Fruit fly (Drosophila melanogaster) whole organism, prepupa: ENCODE measurements around the gene CtsL3.

Source experiments
- Blimp-1 ChIP-seq: fragments of 200-800 bp; sonication (Bioruptor generic); optimal IDR thresholded peaks from 3 replicates; lab custom pipeline; 2017; ENCODE audit warnings: missing biosample characterization, missing genetic modification characterization, mild to moderate bottlenecking, moderate library complexity, missing genetic modification reagents
- CG10631 ChIP-seq: fragments of 200-800 bp; sonication (Bioruptor generic); optimal IDR thresholded peaks from 2 replicates; lab custom pipeline; 2016; ENCODE audit warnings: missing biosample characterization, missing genetic modification characterization
- CG10669 ChIP-seq: fragments of 200-800 bp; sonication (Bioruptor generic); optimal IDR thresholded peaks from 3 replicates; lab custom pipeline; 2018; ENCODE audit warnings: missing biosample characterization, mild to moderate bottlenecking, missing genetic modification characterization, moderate library complexity
- CG15336 ChIP-seq: fragments of 200-800 bp; sonication (Bioruptor generic); IDR thresholded peaks from 2 replicates; pipeline ENCODE4 v1.3.6; 2022; ENCODE audit warnings: missing biosample characterization, missing genetic modification characterization
- CG16779 ChIP-seq: fragments of 200-800 bp; sonication (Bioruptor generic); optimal IDR thresholded peaks from 3 replicates; lab custom pipeline; 2017; ENCODE audit warnings: missing biosample characterization, mild to moderate bottlenecking, missing genetic modification characterization
- CG3032 ChIP-seq: fragments of 200-800 bp; optimal IDR thresholded peaks from 2 replicates; lab custom pipeline; 2019; ENCODE audit warnings: missing biosample characterization, mild to moderate bottlenecking, missing genetic modification characterization, moderate library complexity
- CG31627 ChIP-seq: fragments of 200-800 bp; sonication (Bioruptor generic); optimal IDR thresholded peaks from 3 replicates; lab custom pipeline; 2016; ENCODE audit warnings: missing biosample characterization, missing genetic modification characterization
- CG32006 ChIP-seq: fragments of 200-800 bp; sonication (Bioruptor generic); optimal IDR thresholded peaks from 3 replicates; lab custom pipeline; 2017; ENCODE audit warnings: missing biosample characterization, mild to moderate bottlenecking, missing genetic modification characterization
- CG4318 ChIP-seq: fragments of 200-800 bp; sonication (Bioruptor generic); optimal IDR thresholded peaks from 3 replicates; lab custom pipeline; 2017; ENCODE audit warnings: missing biosample characterization, mild to moderate bottlenecking, missing genetic modification characterization
- CG6854 ChIP-seq: fragments of 200-800 bp; sonication (Bioruptor generic); optimal IDR thresholded peaks from 2 replicates; lab custom pipeline; 2017; ENCODE audit warnings: missing biosample characterization, mild to moderate bottlenecking, missing genetic modification characterization
- CG7368 ChIP-seq: fragments of 200-800 bp; sonication (Bioruptor generic); optimal IDR thresholded peaks from 3 replicates; lab custom pipeline; 2016; ENCODE audit warnings: missing biosample characterization, missing genetic modification characterization
- CG8119 ChIP-seq: fragments of 200-800 bp; sonication (Bioruptor generic); IDR thresholded peaks from 3 replicates; pipeline ENCODE4 v1.3.6; 2022; ENCODE audit warnings: missing biosample characterization, missing genetic modification characterization
- CG8632 ChIP-seq: fragments of 200-800 bp; sonication (Bioruptor generic); optimal IDR thresholded peaks from 3 replicates; lab custom pipeline; 2016; ENCODE audit warnings: missing biosample characterization, missing genetic modification characterization
- CG9139 ChIP-seq: fragments of 200-800 bp; sonication (Bioruptor generic); optimal IDR thresholded peaks from 3 replicates; lab custom pipeline; 2017; ENCODE audit warnings: missing biosample characterization, mild to moderate bottlenecking, missing genetic modification characterization
- Eip75B ChIP-seq: fragments of 200-800 bp; sonication (Bioruptor generic); optimal IDR thresholded peaks from 3 replicates; lab custom pipeline; 2016; ENCODE audit warnings: missing biosample characterization, missing genetic modification characterization
- Eip78C ChIP-seq: fragments of 200-800 bp; sonication (Bioruptor generic); peaks from one replicate; lab custom pipeline; 2016; ENCODE audit warnings: missing biosample characterization, missing genetic modification characterization
- Eip93F ChIP-seq: fragments of 200-800 bp; sonication (Bioruptor generic); optimal IDR thresholded peaks from 2 replicates; lab custom pipeline; 2016; ENCODE audit warnings: missing biosample characterization, mild to moderate bottlenecking, missing genetic modification characterization
- Ets21C ChIP-seq: fragments of 200-800 bp; sonication (Bioruptor generic); optimal IDR thresholded peaks from 3 replicates; lab custom pipeline; 2016; ENCODE audit warnings: missing biosample characterization, missing genetic modification characterization
- Gug ChIP-seq: fragments of 200-800 bp; sonication (Bioruptor generic); IDR thresholded peaks from 2 replicates; pipeline ENCODE4 v1.3.6; 2022; ENCODE audit warnings: missing biosample characterization, missing genetic modification characterization
- Hr38 ChIP-seq: sonication (Bioruptor generic); optimal IDR thresholded peaks from 2 replicates; lab custom pipeline; 2016; ENCODE audit warnings: missing biosample characterization, missing genetic modification characterization
- Hr39 ChIP-seq: fragments of 200-800 bp; sonication (Bioruptor generic); optimal IDR thresholded peaks from 2 replicates; lab custom pipeline; 2016; ENCODE audit warnings: missing biosample characterization, missing genetic modification characterization
- Hr4 ChIP-seq: fragments of 200-800 bp; sonication (Bioruptor generic); optimal IDR thresholded peaks from 3 replicates; lab custom pipeline; 2016; ENCODE audit warnings: missing biosample characterization, missing genetic modification characterization
- Met ChIP-seq: fragments of 200-800 bp; sonication (Bioruptor generic); optimal IDR thresholded peaks from 3 replicates; lab custom pipeline; 2016; ENCODE audit warnings: missing biosample characterization, missing genetic modification characterization
- OdsH ChIP-seq: fragments of 200-800 bp; sonication (Bioruptor generic); optimal IDR thresholded peaks from 3 replicates; lab custom pipeline; 2016; ENCODE audit warnings: missing biosample characterization, missing genetic modification characterization
- Smox ChIP-seq: fragments of 200-800 bp; sonication (Bioruptor generic); optimal IDR thresholded peaks from 3 replicates; lab custom pipeline; 2016; ENCODE audit warnings: missing biosample characterization, missing genetic modification characterization
- Sox102F ChIP-seq: fragments of 200-800 bp; sonication (Bioruptor generic); optimal IDR thresholded peaks from 2 replicates; lab custom pipeline; 2016; ENCODE audit warnings: missing biosample characterization, mild to moderate bottlenecking, missing genetic modification characterization
- Sox14 ChIP-seq: fragments of 200-800 bp; sonication (Bioruptor generic); optimal IDR thresholded peaks from 3 replicates; lab custom pipeline; 2016; ENCODE audit warnings: missing biosample characterization, missing genetic modification characterization
- Sox15 ChIP-seq: fragments of 200-800 bp; sonication (Bioruptor generic); optimal IDR thresholded peaks from 3 replicates; lab custom pipeline; 2016; ENCODE audit warnings: missing biosample characterization, missing genetic modification characterization
- achi ChIP-seq: fragments of 200-800 bp; sonication (Bioruptor generic); optimal IDR thresholded peaks from 3 replicates; lab custom pipeline; 2016; ENCODE audit warnings: missing biosample characterization, missing genetic modification characterization
- acj6 ChIP-seq: fragments of 200-800 bp; sonication (Bioruptor generic); optimal IDR thresholded peaks from 3 replicates; lab custom pipeline; 2016; ENCODE audit warnings: missing biosample characterization, missing genetic modification characterization
- cyc ChIP-seq: fragments of 200-800 bp; sonication (Bioruptor generic); optimal IDR thresholded peaks from 3 replicates; lab custom pipeline; 2016; ENCODE audit warnings: missing biosample characterization, missing genetic modification characterization
- dac ChIP-seq: fragments of 200-800 bp; sonication (Bioruptor generic); optimal IDR thresholded peaks from 2 replicates; lab custom pipeline; 2017; ENCODE audit warnings: missing biosample characterization, mild to moderate bottlenecking, missing genetic modification characterization
- dsx ChIP-seq: fragments of 200-800 bp; optimal IDR thresholded peaks from 3 replicates; lab custom pipeline; 2019; ENCODE audit warnings: missing biosample characterization, mild to moderate bottlenecking, missing genetic modification characterization, moderate library complexity; ENCODE audit not compliant: poor library complexity, severe bottlenecking
- eg ChIP-seq: fragments of 200-800 bp; sonication (Bioruptor generic); IDR thresholded peaks from 3 replicates; pipeline ENCODE4 v1.3.6; 2022; ENCODE audit warnings: missing biosample characterization, missing genetic modification characterization
- esn ChIP-seq: fragments of 200-800 bp; sonication (Bioruptor generic); optimal IDR thresholded peaks from 2 replicates; lab custom pipeline; 2016; ENCODE audit warnings: missing biosample characterization, mild to moderate bottlenecking, missing genetic modification characterization, moderate library complexity
- fd59A ChIP-seq: fragments of 200-800 bp; sonication (Bioruptor generic); optimal IDR thresholded peaks from 2 replicates; lab custom pipeline; 2017; ENCODE audit warnings: missing biosample characterization, mild to moderate bottlenecking, missing genetic modification characterization, missing genetic modification reagents
- fd85E ChIP-seq: fragments of 200-800 bp; sonication (Bioruptor generic); optimal IDR thresholded peaks from 3 replicates; lab custom pipeline; 2016; ENCODE audit warnings: missing biosample characterization, missing genetic modification characterization
- pdm3 ChIP-seq: fragments of 200-800 bp; sonication (Bioruptor generic); optimal IDR thresholded peaks from 3 replicates; lab custom pipeline; 2016; ENCODE audit warnings: missing biosample characterization, missing genetic modification characterization
- salr ChIP-seq, 2 experiments: fragments of 200-800 bp; sonication (Bioruptor generic); optimal IDR thresholded peaks; 3 replicates each; lab custom pipeline; 2016 to 2018; ENCODE audit warnings: missing biosample characterization in 2 of 2, missing genetic modification characterization in 2 of 2, mild to moderate bottlenecking in 1 of 2
- spab ChIP-seq: fragments of 200-800 bp; sonication (Bioruptor generic); optimal IDR thresholded peaks from 2 replicates; lab custom pipeline; 2017; ENCODE audit warnings: missing biosample characterization, mild to moderate bottlenecking, missing genetic modification characterization, missing genetic modification reagents
- ss ChIP-seq, 2 experiments: fragments of 200-800 bp; sonication (Bioruptor generic); optimal IDR thresholded peaks; 2 replicates in 1 of 2; 3 replicates in 1 of 2; lab custom pipeline; 2017 to 2018; ENCODE audit warnings: mild to moderate bottlenecking in 2 of 2, missing biosample characterization in 2 of 2, missing genetic modification characterization in 2 of 2, moderate library complexity in 1 of 2
- svp ChIP-seq: fragments of 200-800 bp; sonication (Bioruptor generic); peaks from one replicate; lab custom pipeline; 2016; ENCODE audit warnings: missing biosample characterization, missing genetic modification characterization
- topi ChIP-seq: fragments of 200-800 bp; sonication (Bioruptor generic); optimal IDR thresholded peaks from 3 replicates; lab custom pipeline; 2016; ENCODE audit warnings: missing biosample characterization, missing genetic modification characterization
- vri ChIP-seq: fragments of 200-800 bp; sonication (Bioruptor generic); optimal IDR thresholded peaks from 3 replicates; lab custom pipeline; 2016; ENCODE audit warnings: missing biosample characterization, mild to moderate bottlenecking, missing genetic modification characterization

The CtsL3 gene

DNA sequence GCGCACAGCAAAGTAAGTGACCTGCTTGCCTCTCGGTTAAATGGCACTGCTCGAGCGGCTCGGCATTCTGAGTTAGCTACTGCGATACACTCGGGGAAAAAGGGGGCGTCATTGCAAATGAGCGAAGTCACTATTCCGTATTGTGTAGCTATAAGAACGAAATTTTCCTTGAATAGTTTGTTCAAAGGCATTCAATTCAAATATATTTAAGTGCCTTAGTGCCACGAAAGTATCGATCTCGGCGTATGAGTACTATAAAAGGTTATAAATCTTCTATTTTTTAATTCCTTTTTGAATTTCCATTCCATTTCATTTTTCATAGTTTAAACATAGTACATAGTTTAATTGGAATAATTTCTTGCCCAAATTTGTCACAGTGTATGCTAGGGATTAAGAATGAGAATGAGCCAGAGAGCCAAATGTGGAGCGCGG, 28.8 kb downstream of the CtsL3 start (continued):
- TF ChIP-seq fd59A (GFP tag; lab: Kevin White, UChicago) = peak; percentile 2
- TF ChIP-seq fd85E (GFP tag; lab: Kevin White, UChicago) = no peak
- TF ChIP-seq CG10669 (GFP tag; lab: Kevin White, UChicago) = peak; percentile 10
- no peak for TF ChIP-seq spab (GFP tag; lab: Kevin White, UChicago)
- TF ChIP-seq CG4318 = peak; percentile 2
- no peak for TF ChIP-seq CG6854 (GFP tag; lab: Kevin White, UChicago)
- TF ChIP-seq ss (GFP tag; optimal IDR thresholded peaks at IDR 0.05; lab: Kevin White, UChicago) = no peak
- TF ChIP-seq Hr38 (GFP tag; lab: Kevin White, UChicago) = no peak
- TF ChIP-seq Sox15 (GFP tag; lab: Kevin White, UChicago) = no peak
- no peak for TF ChIP-seq CG8632 (GFP tag; lab: Kevin White, UChicago)
- TF ChIP-seq achi = peak; percentile 29
- TF ChIP-seq dsx = no peak
- no peak for TF ChIP-seq Eip75B
- TF ChIP-seq topi (GFP tag; lab: Kevin White, UChicago) = peak; percentile 7
- TF ChIP-seq salr (GFP tag; optimal IDR thresholded peaks at IDR 0.05; lab: Kevin White, UChicago) = no peak
- peak; percentile 39 for TF ChIP-seq esn (GFP tag; lab: Kevin White, UChicago)
- TF ChIP-seq CG9139 = no peak
- peak; percentile 32; the same call in 1 of the 3 replicates for TF ChIP-seq CG8119 (GFP tag; lab: Robert Waterston, UW)
- TF ChIP-seq eg (GFP tag; lab: Robert Waterston, UW) = no peak
- peak; percentile 49 for TF ChIP-seq OdsH (GFP tag; lab: Kevin White, UChicago)
- no peak for TF ChIP-seq CG7368 (GFP tag; lab: Kevin White, UChicago)
- peak; percentile 10 for TF ChIP-seq Smox (GFP tag; lab: Kevin White, UChicago)
- peak; percentile 42 for TF ChIP-seq Met
- TF ChIP-seq Eip93F (GFP tag; lab: Kevin White, UChicago) = no peak
- peak; percentile 13 for TF ChIP-seq CG10631 (GFP tag; lab: Kevin White, UChicago)
- peak; percentile 9 for TF ChIP-seq Sox102F (GFP tag; lab: Kevin White, UChicago)
- no peak for TF ChIP-seq CG15336 (GFP tag; lab: Robert Waterston, UW)
- TF ChIP-seq Ets21C (GFP tag; lab: Kevin White, UChicago) = no peak
- no peak for TF ChIP-seq Gug

DNA sequence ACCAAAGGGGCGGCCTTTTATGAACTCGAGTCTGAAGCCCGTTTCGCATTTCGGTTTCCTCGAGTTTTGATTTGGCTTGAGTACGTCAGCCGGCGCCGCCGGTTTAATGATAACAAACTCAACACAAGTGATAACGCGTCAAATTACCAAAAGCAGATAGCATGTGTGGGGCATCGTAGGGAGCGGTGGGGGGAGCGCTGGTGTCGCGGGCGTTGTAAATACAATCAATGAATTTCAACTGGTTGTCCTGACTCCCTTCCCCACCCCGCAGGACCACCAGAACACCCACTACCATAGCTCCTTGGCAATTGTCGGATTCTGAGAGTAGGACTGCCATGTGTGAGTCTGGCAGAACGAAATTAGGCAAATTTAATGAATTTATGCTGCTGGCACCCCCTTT, 29.2 kb downstream of the CtsL3 start:
- TF ChIP-seq cyc (GFP tag; lab: Kevin White, UChicago) = no peak
- TF ChIP-seq Gug = no peak
- TF ChIP-seq svp (GFP tag; lab: Kevin White, UChicago) = peak; percentile 84

DNA sequence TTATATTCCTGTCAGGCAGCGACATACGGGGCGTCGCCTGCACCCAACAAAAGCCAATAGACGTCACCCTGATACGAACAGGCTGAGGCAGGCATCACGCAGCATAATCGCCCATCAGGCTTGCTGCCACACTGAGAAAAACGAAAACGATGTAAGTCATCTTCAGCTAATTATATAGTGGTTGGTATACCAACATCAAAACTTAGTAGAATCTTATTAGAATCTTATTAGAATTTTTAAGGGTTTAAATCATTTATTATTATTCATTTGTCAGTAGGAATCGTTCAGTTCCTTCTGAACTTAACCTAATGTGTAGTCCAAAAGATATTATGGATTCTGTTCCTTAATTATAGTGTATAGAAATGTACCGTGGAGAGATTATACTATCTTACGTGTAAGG, 31.7 kb downstream of the CtsL3 start:
- TF ChIP-seq CG7368 (GFP tag; lab: Kevin White, UChicago) (no peak), CG10631 (GFP tag; lab: Kevin White, UChicago) (no peak), svp (GFP tag; lab: Kevin White, UChicago) (peak; percentile 68), CG10669 (GFP tag; lab: Kevin White, UChicago) (peak; percentile 0), Eip78C (peak; percentile 70), acj6 (GFP tag; lab: Kevin White, UChicago) (no peak)

DNA sequence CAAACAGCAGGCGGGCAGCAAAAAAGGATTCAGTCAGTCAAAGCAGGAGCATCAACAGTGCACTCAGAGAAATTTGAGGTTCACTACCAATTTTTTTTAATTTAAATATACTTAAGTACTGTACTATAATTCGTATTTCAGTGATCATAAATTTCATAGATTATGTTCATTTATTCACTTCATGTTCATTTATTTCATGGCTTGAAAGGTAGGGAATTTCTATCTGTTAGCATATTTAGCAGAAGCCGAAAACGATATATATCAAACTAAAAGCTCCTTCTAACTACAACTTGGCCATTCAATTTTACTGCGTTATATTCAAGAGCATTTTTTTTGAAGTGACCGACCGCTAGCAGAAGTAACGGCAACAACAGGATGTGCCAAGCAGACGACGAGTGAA, 33.2 kb downstream of the CtsL3 start:
- no peak for TF ChIP-seq ss (GFP tag; optimal IDR thresholded peaks at IDR 0.05; lab: Kevin White, UChicago)
- no peak for TF ChIP-seq cyc (GFP tag; lab: Kevin White, UChicago)
- peak; percentile 15 for TF ChIP-seq CG32006 (GFP tag; lab: Kevin White, UChicago)
- TF ChIP-seq esn (GFP tag; lab: Kevin White, UChicago) = no peak
- no peak for TF ChIP-seq Hr4 (GFP tag; lab: Kevin White, UChicago)
- TF ChIP-seq CG8119 (GFP tag; lab: Robert Waterston, UW) = no peak
- TF ChIP-seq CG31627 (GFP tag; lab: Kevin White, UChicago) = no peak
- no peak for TF ChIP-seq CG16779 (tag; lab: Kevin White, UChicago)
- no peak for TF ChIP-seq Hr39 (GFP tag; lab: Kevin White, UChicago)
- TF ChIP-seq acj6 (GFP tag; lab: Kevin White, UChicago) = no peak
- TF ChIP-seq Eip78C = peak; percentile 53
- no peak for TF ChIP-seq CG3032 (tag; lab: Kevin White, UChicago)
- TF ChIP-seq dac (GFP tag; lab: Kevin White, UChicago) = no peak
- no peak for TF ChIP-seq pdm3 (GFP tag; lab: Kevin White, UChicago)
- no peak for TF ChIP-seq OdsH (GFP tag; lab: Kevin White, UChicago)
- no peak for TF ChIP-seq Sox102F (GFP tag; lab: Kevin White, UChicago)
- TF ChIP-seq Sox14 = no peak
- TF ChIP-seq eg (GFP tag; lab: Robert Waterston, UW) = no peak
- TF ChIP-seq CG7368 (GFP tag; lab: Kevin White, UChicago) = no peak
- no peak for TF ChIP-seq Ets21C (GFP tag; lab: Kevin White, UChicago)
- TF ChIP-seq Sox15 (GFP tag; lab: Kevin White, UChicago) = no peak
- peak; percentile 33 for TF ChIP-seq CG10669 (GFP tag; lab: Kevin White, UChicago)
- no peak for TF ChIP-seq CG6854 (GFP tag; lab: Kevin White, UChicago)
- TF ChIP-seq Blimp-1 (GFP tag; lab: Kevin White, UChicago) = no peak
- no peak for TF ChIP-seq vri (GFP tag; lab: Kevin White, UChicago)
- no peak for TF ChIP-seq CG8632 (GFP tag; lab: Kevin White, UChicago)
- TF ChIP-seq CG10631 (GFP tag; lab: Kevin White, UChicago) = peak; percentile 25
